Fruit fly (Drosophila melanogaster): ENCODE data around the gene ds.

Gene ds

dm6 chr2L:734120-734519 lies 19.3 kb upstream of the ds start:
- peak; percentile 23 for TF ChIP-seq Lpt (GFP tag; optimal IDR thresholded peaks at IDR 0.05)
- TF ChIP-seq lz (GFP tag; optimal IDR thresholded peaks at IDR 0.05) = no peak
- no peak for TF ChIP-seq Eip93F (GFP tag; optimal IDR thresholded peaks at IDR 0.05)
- no peak for TF ChIP-seq Blimp-1 (GFP tag; optimal IDR thresholded peaks at IDR 0.05)
- TF ChIP-seq Eip75B (GFP tag; optimal IDR thresholded peaks at IDR 0.05) = no peak
- TF ChIP-seq Smox (GFP tag; optimal IDR thresholded peaks at IDR 0.05) = no peak
- peak; percentile 40 for TF ChIP-seq CG6276 (GFP tag; optimal IDR thresholded peaks at IDR 0.05)
- peak; percentile 2 for TF ChIP-seq OdsH (GFP tag; optimal IDR thresholded peaks at IDR 0.05)
- TF ChIP-seq CG4318 (GFP tag; optimal IDR thresholded peaks at IDR 0.05) = peak; percentile 15
- peak; percentile 25; the same call in 1 of the 2 replicates for TF ChIP-seq CG11294 (GFP tag; IDR thresholded peaks at IDR 0.05)
- peak; percentile 62; the same call in 2 of the 3 replicates for TF ChIP-seq CG6163 (GFP tag; IDR thresholded peaks at IDR 0.05)
- peak; percentile 2 for TF ChIP-seq CG3919 (GFP tag; optimal IDR thresholded peaks at IDR 0.05)
- TF ChIP-seq Gug (GFP tag; IDR thresholded peaks at IDR 0.05) = peak; percentile 57
- peak; percentile 66 for TF ChIP-seq CG32006 (GFP tag; optimal IDR thresholded peaks at IDR 0.05)
- TF ChIP-seq topi (GFP tag; optimal IDR thresholded peaks at IDR 0.05) = no peak
- no peak for TF ChIP-seq ss (GFP tag; optimal IDR thresholded peaks at IDR 0.05)
- no peak for TF ChIP-seq CG6792 (GFP tag; optimal IDR thresholded peaks at IDR 0.05)
- TF ChIP-seq Hr4 (GFP tag; optimal IDR thresholded peaks at IDR 0.05) = peak; percentile 23
- TF ChIP-seq eg (GFP tag; IDR thresholded peaks at IDR 0.05) = peak; percentile 69
- TF ChIP-seq CG15336 (GFP tag; IDR thresholded peaks at IDR 0.05) = peak; percentile 68
- no peak for TF ChIP-seq CG11902 (GFP tag; optimal IDR thresholded peaks at IDR 0.05)
- TF ChIP-seq fd59A (GFP tag; optimal IDR thresholded peaks at IDR 0.05) = no peak
- peak; percentile 23; the same call in 1 of the 3 replicates for TF ChIP-seq CG8119 (GFP tag; IDR thresholded peaks at IDR 0.05)

dm6 chr2L:732105-732504 lies 17.3 kb upstream of the ds start:
- TF ChIP-seq CG31627 (GFP tag; optimal IDR thresholded peaks at IDR 0.05) (no peak), fkh (GFP tag; optimal IDR thresholded peaks at IDR 0.05) (no peak), Eip78C (GFP tag) (peak; percentile 55), Ets21C (GFP tag; optimal IDR thresholded peaks at IDR 0.05) (no peak), dsx (GFP tag; optimal IDR thresholded peaks at IDR 0.05; ENCODE audit: poor library complexity, severe bottlenecking) (no peak), CG1621 (tag; optimal IDR thresholded peaks at IDR 0.05) (no peak)

dm6 chr2L:728062-728461 lies 13.3 kb upstream of the ds start, which contains the start of gene Hsp60B:
Gene Hsp60B, plus strand, starts transcription at chr2L:728362.
- TF ChIP-seq svp (GFP tag) (peak; percentile 30), CG8119 (GFP tag; IDR thresholded peaks at IDR 0.05) (no peak)

- TF ChIP-seq CG6854 (GFP tag; optimal IDR thresholded peaks at IDR 0.05) (no peak), net (GFP tag; optimal IDR thresholded peaks at IDR 0.05) (no peak), acj6 (GFP tag; optimal IDR thresholded peaks at IDR 0.05) (peak; percentile 1), Ets21C (GFP tag; optimal IDR thresholded peaks at IDR 0.05) (no peak), dac (GFP tag; optimal IDR thresholded peaks at IDR 0.05) (no peak), svp (GFP tag) (peak; percentile 59), Eip93F (GFP tag; optimal IDR thresholded peaks at IDR 0.05) (no peak), Eip75B (GFP tag; optimal IDR thresholded peaks at IDR 0.05) (peak; percentile 40), CG8119 (GFP tag; IDR thresholded peaks at IDR 0.05) (peak; percentile 52; the same call in 1 of the 3 replicates), CG1621 (tag; optimal IDR thresholded peaks at IDR 0.05) (no peak), CG6808 (GFP tag; optimal IDR thresholded peaks at IDR 0.05) (no peak), CG9139 (GFP tag; optimal IDR thresholded peaks at IDR 0.05) (no peak), CG11762 (GFP tag; optimal IDR thresholded peaks at IDR 0.05; ENCODE audit: insufficient read depth) (no peak), CG3032 (tag; optimal IDR thresholded peaks at IDR 0.05) (no peak), CG10631 (GFP tag; optimal IDR thresholded peaks at IDR 0.05) (peak; percentile 8), Lpt (GFP tag; optimal IDR thresholded peaks at IDR 0.05) (no peak), fd85E (GFP tag; optimal IDR thresholded peaks at IDR 0.05) (no peak), topi (GFP tag; optimal IDR thresholded peaks at IDR 0.05) (no peak), CG16779 (tag; optimal IDR thresholded peaks at IDR 0.05) (no peak), Hr38 (GFP tag; optimal IDR thresholded peaks at IDR 0.05) (no peak), lz (GFP tag; optimal IDR thresholded peaks at IDR 0.05) (no peak), eg (GFP tag; IDR thresholded peaks at IDR 0.05) (0 out of 3 replicates have a peak, but pooled peaks have one; percentile 28), achi (GFP tag; optimal IDR thresholded peaks at IDR 0.05) (peak; percentile 20), dsx (GFP tag; optimal IDR thresholded peaks at IDR 0.05; ENCODE audit: poor library complexity, severe bottlenecking) (no peak), OdsH (GFP tag; optimal IDR thresholded peaks at IDR 0.05) (peak; percentile 24), CG32006 (GFP tag; optimal IDR thresholded peaks at IDR 0.05) (peak; percentile 47), Hr4 (GFP tag; optimal IDR thresholded peaks at IDR 0.05) (peak; percentile 23), Ets96B (tag; optimal IDR thresholded peaks at IDR 0.05) (no peak), spab (GFP tag; optimal IDR thresholded peaks at IDR 0.05) (no peak)
Observed at dm6 chr2L:724746-725145, 10.0 kb upstream of the ds start.
